Worm (Caenorhabditis elegans) whole organism, midembryonic: ENCODE measurements around the gene F54D5.3.

Source experiments
- cog-1 ChIP-seq: sonication (generic microtip); optimal IDR thresholded peaks from 2 replicates; lab custom pipeline; 2016; ENCODE audit warnings: missing genetic modification characterization, missing compliant biosample characterization
- flt-1 ChIP-seq: fragments of 200-800 bp; sonication (Bioruptor generic); IDR thresholded peaks from 2 replicates; pipeline ENCODE4 v1.3.6; 2022; ENCODE audit warnings: missing genetic modification characterization, missing compliant biosample characterization
- klf-2 ChIP-seq: fragments of 200-800 bp; sonication (Bioruptor generic); conservative IDR thresholded peaks from 2 replicates; pipeline ENCODE4 v1.3.6; 2022; ENCODE audit warnings: missing genetic modification reagents, missing genetic modification characterization, missing compliant biosample characterization
- med-1 ChIP-seq: sonication (generic microtip); optimal IDR thresholded peaks from 2 replicates; lab custom pipeline; 2017; ENCODE audit warnings: missing genetic modification characterization, mild to moderate bottlenecking, missing compliant biosample characterization, antibody characterized with exemption, missing genetic modification reagents; ENCODE audit not compliant: insufficient read depth
- ref-1 ChIP-seq: fragments of 200-800 bp; sonication (Bioruptor generic); conservative IDR thresholded peaks from 2 replicates; pipeline ENCODE4 v1.3.6; 2022; ENCODE audit warnings: missing genetic modification reagents, missing genetic modification characterization, missing compliant biosample characterization
- tab-1 ChIP-seq: fragments of 200-800 bp; sonication (Bioruptor generic); IDR thresholded peaks from 2 replicates; pipeline ENCODE4 v1.3.6; 2022; ENCODE audit warnings: missing genetic modification characterization, missing compliant biosample characterization
- ztf-23 ChIP-seq: fragments of 200-800 bp; sonication (Bioruptor generic); IDR thresholded peaks from 2 replicates; pipeline ENCODE4 v1.3.6; 2022; ENCODE audit warnings: missing genetic modification reagents, missing genetic modification characterization, missing compliant biosample characterization
- ztf-29 ChIP-seq: fragments of 200-800 bp; sonication (Bioruptor generic); IDR thresholded peaks from 2 replicates; pipeline ENCODE4 v1.3.6; 2022; ENCODE audit warnings: missing genetic modification reagents, missing genetic modification characterization, missing compliant biosample characterization

- TF ChIP-seq flt-1 (GFP tag; lab: Robert Waterston, UW) (no peak), klf-2 (no peak), cog-1 (no peak), ztf-29 (GFP tag; lab: Robert Waterston, UW) (no peak), ztf-23 (GFP tag; lab: Robert Waterston, UW) (no peak), tab-1 (GFP tag; lab: Robert Waterston, UW) (no peak), med-1 (GFP tag; lab: Kevin White, UChicago) (no peak), ref-1 (GFP tag; lab: Robert Waterston, UW) (no peak)
Observed at ce11 chrII:11588304-11588703, 16.7 kb downstream of the F54D5.3 start.
